Fruit fly (Drosophila melanogaster) whole organism, embryonic: ENCODE data around the gene WDR79.

ENCODE experiments used
- CG10431 ChIP-seq: fragments of 200-800 bp; sonication (Bioruptor generic); optimal IDR thresholded peaks from 3 replicates; lab custom pipeline; 2018; ENCODE audit warnings: missing biosample characterization, mild to moderate bottlenecking, missing genetic modification characterization
- CG14667 ChIP-seq: fragments of 200-800 bp; sonication (Bioruptor generic); IDR thresholded peaks from 2 replicates; pipeline ENCODE4 v1.3.6; 2022; ENCODE audit warnings: missing biosample characterization, missing genetic modification characterization
- CG7928 ChIP-seq: fragments of 200-800 bp; sonication (Bioruptor generic); optimal IDR thresholded peaks from 2 replicates; lab custom pipeline; 2017; ENCODE audit warnings: missing biosample characterization, mild to moderate bottlenecking, missing genetic modification characterization
- CG9932 ChIP-seq: fragments of 200-800 bp; sonication (Bioruptor generic); IDR thresholded peaks from 2 replicates; pipeline ENCODE4 v1.3.6; 2022; ENCODE audit warnings: missing biosample characterization, missing genetic modification characterization
- Trl ChIP-seq, 3 experiments: fragments of >200 bp in 2 of 3; fragments of 200-800 bp in 1 of 3; sonication (Bioruptor generic) in 1 of 3; optimal IDR thresholded peaks; 2 replicates in 1 of 3; 3 replicates in 2 of 3; lab custom pipeline; 2016 to 2017; ENCODE audit warnings: missing biosample characterization in 1 of 3, missing genetic modification characterization in 1 of 3
- bowl ChIP-seq: fragments of 200-800 bp; sonication (Bioruptor generic); IDR thresholded peaks from 2 replicates; pipeline ENCODE4 v1.3.6; 2022; ENCODE audit warnings: missing biosample characterization, missing genetic modification characterization

- TF ChIP-seq CG7928 (no peak), CG10431 (no peak), CG14667 (GFP tag; lab: Robert Waterston, UW) (no peak), Trl (optimal IDR thresholded peaks at IDR 0.05; lab: Kevin White, UChicago) (no peak), Trl (GFP tag; optimal IDR thresholded peaks at IDR 0.05; lab: Kevin White, UChicago) (no peak), bowl (GFP tag; lab: Robert Waterston, UW) (no peak), CG9932 (GFP tag; lab: Robert Waterston, UW) (no peak)
Observed at dm6 chr2L:6118212-6118611, 9.4 kb downstream of the WDR79 start, which contains the start of gene CG31642.
